Fruit fly (Drosophila melanogaster) whole organism, embryonic: Measurements from ENCODE around the gene CG46439.

Experiments
- Abd-B ChIP-seq: fragments of 200-800 bp; sonication (Bioruptor generic); optimal IDR thresholded peaks from 2 replicates; lab custom pipeline; 2018; ENCODE audit warnings: missing biosample characterization, mild to moderate bottlenecking, missing genetic modification characterization, moderate library complexity
- Atf3 ChIP-seq: fragments of 200-800 bp; sonication (Bioruptor generic); optimal IDR thresholded peaks from 3 replicates; lab custom pipeline; 2016; ENCODE audit warnings: missing biosample characterization, missing genetic modification characterization
- CG10147 ChIP-seq: fragments of 200-800 bp; sonication (Bioruptor generic); optimal IDR thresholded peaks from 2 replicates; lab custom pipeline; 2019; ENCODE audit warnings: missing biosample characterization, mild to moderate bottlenecking, missing genetic modification characterization, moderate library complexity
- CG10321 ChIP-seq: fragments of 200-800 bp; sonication (Bioruptor generic); IDR thresholded peaks from 2 replicates; pipeline ENCODE4 v1.3.6; 2022; ENCODE audit warnings: missing biosample characterization, missing genetic modification characterization
- CG11696 ChIP-seq: fragments of 200-800 bp; sonication (Bioruptor generic); IDR thresholded peaks from 2 replicates; pipeline ENCODE4 v1.3.6; 2022; ENCODE audit warnings: missing biosample characterization, missing genetic modification characterization
- CG13624 ChIP-seq: fragments of 200-800 bp; sonication (Bioruptor generic); optimal IDR thresholded peaks from 2 replicates; lab custom pipeline; 2016; ENCODE audit warnings: missing biosample characterization, missing genetic modification characterization
- CG14667 ChIP-seq: fragments of 200-800 bp; sonication (Bioruptor generic); IDR thresholded peaks from 2 replicates; pipeline ENCODE4 v1.3.6; 2022; ENCODE audit warnings: missing biosample characterization, missing genetic modification characterization
- CG15011 ChIP-seq: fragments of 200-800 bp; sonication (Bioruptor generic); optimal IDR thresholded peaks from 3 replicates; lab custom pipeline; 2018; ENCODE audit warnings: missing biosample characterization, mild to moderate bottlenecking, missing genetic modification characterization
- CG17328 ChIP-seq: fragments of 200-800 bp; sonication (Bioruptor generic); IDR thresholded peaks from 2 replicates; pipeline ENCODE4 v1.3.6; 2022; ENCODE audit warnings: missing biosample characterization, missing genetic modification characterization
- CG18262 ChIP-seq: fragments of 200-800 bp; optimal IDR thresholded peaks from 3 replicates; lab custom pipeline; 2019; ENCODE audit warnings: missing biosample characterization, mild to moderate bottlenecking, missing genetic modification characterization, moderate library complexity
- CG18764 ChIP-seq: fragments of 200-800 bp; sonication (Bioruptor generic); optimal IDR thresholded peaks from 3 replicates; lab custom pipeline; 2016; ENCODE audit warnings: missing biosample characterization, missing genetic modification characterization
- CG2875 ChIP-seq: fragments of 200-800 bp; sonication (Bioruptor generic); optimal IDR thresholded peaks from 2 replicates; lab custom pipeline; 2017; ENCODE audit warnings: missing biosample characterization, mild to moderate bottlenecking, missing genetic modification characterization, missing genetic modification reagents
- CG31224 ChIP-seq: fragments of 200-800 bp; sonication (Bioruptor generic); IDR thresholded peaks from 2 replicates; pipeline ENCODE4 v1.3.6; 2022; ENCODE audit warnings: missing biosample characterization, missing genetic modification characterization
- CG3163 ChIP-seq: fragments of 200-800 bp; sonication (Bioruptor generic); optimal IDR thresholded peaks from 3 replicates; lab custom pipeline; 2016; ENCODE audit warnings: missing biosample characterization, missing genetic modification characterization
- CG3281 ChIP-seq: fragments of 200-800 bp; sonication (Bioruptor generic); optimal IDR thresholded peaks from 3 replicates; lab custom pipeline; 2017; ENCODE audit warnings: missing biosample characterization, mild to moderate bottlenecking, missing genetic modification characterization
- CG33557 ChIP-seq: fragments of 200-800 bp; sonication (Bioruptor generic); optimal IDR thresholded peaks from 2 replicates; lab custom pipeline; 2019; ENCODE audit warnings: missing biosample characterization, mild to moderate bottlenecking, missing genetic modification characterization, moderate library complexity
- CG3407 ChIP-seq: fragments of 200-800 bp; sonication (Bioruptor generic); optimal IDR thresholded peaks from 2 replicates; lab custom pipeline; 2018; ENCODE audit warnings: missing biosample characterization, mild to moderate bottlenecking, missing genetic modification characterization
- CG34376 ChIP-seq: fragments of 200-800 bp; sonication (Bioruptor generic); optimal IDR thresholded peaks from 2 replicates; lab custom pipeline; 2018; ENCODE audit warnings: missing biosample characterization, mild to moderate bottlenecking, missing genetic modification characterization
- CG3726 ChIP-seq: fragments of 200-800 bp; sonication (Bioruptor generic); IDR thresholded peaks from 3 replicates; pipeline ENCODE4, ENCODE4 v1.3.6; 2022; ENCODE audit warnings: missing biosample characterization, missing genetic modification characterization
- CG3995 ChIP-seq: fragments of 200-800 bp; sonication (Bioruptor generic); optimal IDR thresholded peaks from 3 replicates; lab custom pipeline; 2016; ENCODE audit warnings: missing biosample characterization, missing genetic modification characterization
- CG4820 ChIP-seq: fragments of 200-800 bp; sonication (Bioruptor generic); optimal IDR thresholded peaks from 3 replicates; lab custom pipeline; 2016; ENCODE audit warnings: missing biosample characterization, missing genetic modification characterization
- CoRest ChIP-seq: fragments of 200-800 bp; sonication (Bioruptor generic); optimal IDR thresholded peaks from 3 replicates; lab custom pipeline; 2018; ENCODE audit warnings: missing biosample characterization, mild to moderate bottlenecking, missing genetic modification characterization, moderate library complexity
- D19A ChIP-seq: fragments of 200-800 bp; optimal IDR thresholded peaks from 3 replicates; lab custom pipeline; 2019; ENCODE audit warnings: missing biosample characterization, mild to moderate bottlenecking, missing genetic modification characterization, moderate library complexity
- ERR ChIP-seq: fragments of 200-800 bp; sonication (Bioruptor generic); optimal IDR thresholded peaks from 2 replicates; lab custom pipeline; 2016; ENCODE audit warnings: missing biosample characterization, missing genetic modification characterization
- Gsc ChIP-seq: fragments of 200-800 bp; sonication (Bioruptor generic); IDR thresholded peaks from 2 replicates; pipeline ENCODE4 v1.3.6; 2022; ENCODE audit warnings: missing biosample characterization, missing genetic modification characterization
- Hmr ChIP-seq: fragments of 200-800 bp; sonication (Bioruptor generic); optimal IDR thresholded peaks from 3 replicates; lab custom pipeline; 2017; ENCODE audit warnings: mild to moderate bottlenecking, missing biosample characterization, missing genetic modification reagents, missing genetic modification characterization
- Hmx ChIP-seq: fragments of 200-800 bp; sonication (Bioruptor generic); optimal IDR thresholded peaks from 2 replicates; lab custom pipeline; 2016; ENCODE audit warnings: missing biosample characterization, missing genetic modification characterization
- Lim3 ChIP-seq: fragments of 200-800 bp; sonication (Bioruptor generic); IDR thresholded peaks from 2 replicates; pipeline ENCODE4 v1.3.6; 2022; ENCODE audit warnings: missing biosample characterization, missing genetic modification characterization
- Mad ChIP-seq: fragments of 200-800 bp; sonication (Bioruptor generic); optimal IDR thresholded peaks from 2 replicates; lab custom pipeline; 2016; ENCODE audit warnings: missing biosample characterization, missing genetic modification characterization
- Max ChIP-seq: fragments of 200-800 bp; sonication (Bioruptor generic); optimal IDR thresholded peaks from 2 replicates; lab custom pipeline; 2016; ENCODE audit warnings: missing biosample characterization, mild to moderate bottlenecking, missing genetic modification characterization
- Optix ChIP-seq: fragments of 200-800 bp; sonication (Bioruptor generic); IDR thresholded peaks from 3 replicates; pipeline ENCODE4 v1.3.6; 2022; ENCODE audit warnings: missing biosample characterization, missing genetic modification characterization
- Side ChIP-seq: fragments of 200-800 bp; sonication (Bioruptor generic); optimal IDR thresholded peaks from 2 replicates; lab custom pipeline; 2016; ENCODE audit warnings: missing biosample characterization, missing genetic modification characterization
- Sry-δ ChIP-seq: fragments of 200-800 bp; sonication (Bioruptor generic); optimal IDR thresholded peaks from 2 replicates; lab custom pipeline; 2016; ENCODE audit warnings: missing biosample characterization, missing genetic modification characterization
- ash1 ChIP-seq: fragments of 200-800 bp; sonication (Bioruptor generic); optimal IDR thresholded peaks from 2 replicates; lab custom pipeline; 2018; ENCODE audit warnings: missing biosample characterization, mild to moderate bottlenecking, missing genetic modification characterization
- dan ChIP-seq: fragments of 200-800 bp; sonication (Bioruptor generic); IDR thresholded peaks from 2 replicates; pipeline ENCODE4 v1.3.6; 2022; ENCODE audit warnings: missing biosample characterization, missing genetic modification characterization
- disco-r ChIP-seq: fragments of 200-800 bp; sonication (Bioruptor generic); optimal IDR thresholded peaks from 2 replicates; lab custom pipeline; 2016; ENCODE audit warnings: missing biosample characterization, missing genetic modification characterization
- ems ChIP-seq: fragments of 200-800 bp; sonication (Bioruptor generic); optimal IDR thresholded peaks from 3 replicates; lab custom pipeline; 2016; ENCODE audit warnings: missing biosample characterization, missing genetic modification characterization
- eyg ChIP-seq: fragments of 200-800 bp; sonication (Bioruptor generic); optimal IDR thresholded peaks from 3 replicates; lab custom pipeline; 2016; ENCODE audit warnings: missing biosample characterization, missing genetic modification characterization
- insv ChIP-seq, 2 experiments: fragments of 200-800 bp; sonication (Bioruptor generic); optimal IDR thresholded peaks; 3 replicates each; lab custom pipeline; 2016 to 2018; ENCODE audit warnings: missing biosample characterization in 2 of 2, missing genetic modification characterization in 2 of 2
- ken ChIP-seq: fragments of 200-800 bp; sonication (Bioruptor generic); IDR thresholded peaks from 3 replicates; pipeline ENCODE4 v1.3.6; 2022; ENCODE audit warnings: missing biosample characterization, missing genetic modification characterization
- nom ChIP-seq: fragments of 200-800 bp; sonication (Bioruptor generic); optimal IDR thresholded peaks from 2 replicates; lab custom pipeline; 2017; ENCODE audit warnings: missing biosample characterization, missing genetic modification characterization, mild to moderate bottlenecking, moderate library complexity, missing genetic modification reagents
- onecut ChIP-seq: fragments of 200-800 bp; sonication (Bioruptor generic); IDR thresholded peaks from 2 replicates; pipeline ENCODE4 v1.3.6; 2022; ENCODE audit warnings: missing biosample characterization, missing genetic modification characterization
- org-1 ChIP-seq: fragments of 200-800 bp; sonication (Bioruptor generic); optimal IDR thresholded peaks from 2 replicates; lab custom pipeline; 2017; ENCODE audit warnings: missing biosample characterization, missing genetic modification characterization
- pan ChIP-seq, 4 experiments: fragments of >200 bp in 3 of 4; fragments of 200-800 bp in 1 of 4; sonication (Bioruptor generic) in 1 of 4; optimal IDR thresholded peaks in 3 of 4; IDR thresholded peaks in 1 of 4; 2 replicates each; pipeline versions ENCODE4 v1.3.6 to Lab custom; 2017 to 2022; ENCODE audit warnings: missing biosample characterization in 2 of 4, missing genetic modification characterization in 2 of 4, mixed read lengths in 1 of 4
- psq ChIP-seq: fragments of 200-800 bp; sonication (Bioruptor generic); optimal IDR thresholded peaks from 2 replicates; lab custom pipeline; 2017; ENCODE audit warnings: missing biosample characterization, missing genetic modification characterization
- ssp ChIP-seq: fragments of 200-800 bp; sonication (Bioruptor generic); IDR thresholded peaks from 2 replicates; pipeline ENCODE4 v1.3.6; 2022; ENCODE audit warnings: missing biosample characterization, missing genetic modification characterization
- stc ChIP-seq: fragments of 200-800 bp; sonication (Bioruptor generic); IDR thresholded peaks from 2 replicates; pipeline ENCODE4 v1.3.6; 2022; ENCODE audit warnings: missing biosample characterization, missing genetic modification characterization
- tap ChIP-seq: fragments of 200-800 bp; optimal IDR thresholded peaks from 3 replicates; lab custom pipeline; 2019; ENCODE audit warnings: missing biosample characterization, mild to moderate bottlenecking, missing genetic modification characterization, moderate library complexity
- tx ChIP-seq: fragments of 200-800 bp; sonication (Bioruptor generic); optimal IDR thresholded peaks from 2 replicates; lab custom pipeline; 2016; ENCODE audit warnings: missing biosample characterization, missing genetic modification characterization
- wor ChIP-seq: fragments of 200-800 bp; sonication (Bioruptor generic); IDR thresholded peaks from 2 replicates; pipeline ENCODE4 v1.3.6; 2022; ENCODE audit warnings: missing biosample characterization, missing genetic modification characterization

CG46439 gene

dm6 chr3L:11097982-11098663 is 2.1 kb upstream of the CG46439 start, which contains the start of the genes Irbp18 and APP-BP1 (continued):
- peak; percentile 80 for TF ChIP-seq CG3163 (GFP tag; lab: Kevin White, UChicago)
- TF ChIP-seq CG11696 (GFP tag; lab: Robert Waterston, UW): peak; percentile 65
- peak; percentile 64 for TF ChIP-seq CG3995 (GFP tag; lab: Kevin White, UChicago)
- peak in 1 of 2 experiments; percentile 74 for TF ChIP-seq insv (GFP tag; optimal IDR thresholded peaks at IDR 0.05; lab: Kevin White, UChicago)
- peak; percentile 66 for TF ChIP-seq ssp (GFP tag; lab: Robert Waterston, UW)
- peak; percentile 96 for TF ChIP-seq Hmr (GFP tag; lab: Kevin White, UChicago)
- peak; percentile 11 for TF ChIP-seq ash1 (GFP tag; lab: Kevin White, UChicago)
- peak; percentile 91; the same call in 2 of the 3 replicates for TF ChIP-seq CG3726 (GFP tag; lab: Robert Waterston, UW)
- peak; percentile 79 for TF ChIP-seq ken (GFP tag; lab: Robert Waterston, UW)
- peak; percentile 92 for TF ChIP-seq CG18764 (GFP tag; lab: Kevin White, UChicago)
- TF ChIP-seq CoRest: peak; percentile 95
- peak; percentile 81 for TF ChIP-seq CG17328
- TF ChIP-seq Abd-B: peak; percentile 94
- no peak for TF ChIP-seq pan (optimal IDR thresholded peaks at IDR 0.05; lab: Kevin White, UChicago)
- TF ChIP-seq pan (GFP tag; optimal IDR thresholded peaks at IDR 0.05 in 1 of 2, IDR thresholded peaks at IDR 0.05 in 1 of 2): peak in 1 of 2 experiments; percentile 92
- TF ChIP-seq Optix (GFP tag; lab: Robert Waterston, UW): peak; percentile 85
- peak; percentile 60 for TF ChIP-seq Sry-δ (GFP tag; lab: Kevin White, UChicago)
- TF ChIP-seq CG33557 (GFP tag; lab: Kevin White, UChicago): peak; percentile 82
- TF ChIP-seq Lim3 (GFP tag; lab: Robert Waterston, UW): peak; percentile 47; the same call in 1 of the 2 replicates
- peak; percentile 90 for TF ChIP-seq CG2875 (GFP tag; lab: Kevin White, UChicago)
- peak; percentile 96 for TF ChIP-seq ems (GFP tag; lab: Kevin White, UChicago)
- TF ChIP-seq CG3407 (GFP tag; lab: Kevin White, UChicago): peak; percentile 84
- TF ChIP-seq Mad (GFP tag; lab: Kevin White, UChicago): peak; percentile 96
- peak; percentile 58; the same call in 1 of the 2 replicates for TF ChIP-seq Gsc (GFP tag; lab: Robert Waterston, UW)
- TF ChIP-seq eyg (GFP tag; lab: Kevin White, UChicago): peak; percentile 79
- peak; percentile 92 for TF ChIP-seq Side (GFP tag; lab: Kevin White, UChicago)
- peak; percentile 97 for TF ChIP-seq Max
- TF ChIP-seq stc (GFP tag; lab: Robert Waterston, UW): peak; percentile 84
- TF ChIP-seq CG31224 (GFP tag; lab: Robert Waterston, UW): peak; percentile 81
- TF ChIP-seq CG34376 (GFP tag; lab: Kevin White, UChicago): peak; percentile 95
- peak; percentile 93 for TF ChIP-seq Atf3 (GFP tag; lab: Kevin White, UChicago)
- peak; percentile 88 for TF ChIP-seq ERR (GFP tag; lab: Kevin White, UChicago)
- TF ChIP-seq psq (GFP tag; lab: Kevin White, UChicago): peak; percentile 86
- peak; percentile 95 for TF ChIP-seq CG13624 (GFP tag; lab: Kevin White, UChicago)
- peak; percentile 93 for TF ChIP-seq CG18262 (tag; lab: Kevin White, UChicago)
- peak; percentile 86 for TF ChIP-seq D19A (tag; lab: Kevin White, UChicago)
- TF ChIP-seq tx (GFP tag; lab: Kevin White, UChicago): peak; percentile 92
- TF ChIP-seq CG14667 (GFP tag; lab: Robert Waterston, UW): peak; percentile 66
- peak; percentile 73 for TF ChIP-seq wor (GFP tag; lab: Robert Waterston, UW)
- no peak for TF ChIP-seq dan
- TF ChIP-seq nom (GFP tag; lab: Kevin White, UChicago): peak; percentile 76
- peak; percentile 91 for TF ChIP-seq CG15011
- TF ChIP-seq CG10321 (GFP tag; lab: Robert Waterston, UW): peak; percentile 39; the same call in 1 of the 2 replicates
- TF ChIP-seq CG3281 (GFP tag; lab: Kevin White, UChicago): peak; percentile 95
- peak; percentile 93 for TF ChIP-seq CG4820 (GFP tag; lab: Kevin White, UChicago)
- TF ChIP-seq onecut: peak; percentile 65
- peak; percentile 91 for TF ChIP-seq CG10147 (GFP tag; lab: Kevin White, UChicago)
- peak; percentile 93 for TF ChIP-seq Hmx (GFP tag; lab: Kevin White, UChicago)
- peak; percentile 91 for TF ChIP-seq org-1 (GFP tag; lab: Kevin White, UChicago)
- peak; percentile 84 for TF ChIP-seq tap
- TF ChIP-seq disco-r (GFP tag; lab: Kevin White, UChicago): peak; percentile 93
